Fruit fly (Drosophila melanogaster): ENCODE results near the gene CG3402.
A peak's percentile ranks its signal among the peaks of the same experiment; 100 is the strongest.

CG3402 gene

DNA sequence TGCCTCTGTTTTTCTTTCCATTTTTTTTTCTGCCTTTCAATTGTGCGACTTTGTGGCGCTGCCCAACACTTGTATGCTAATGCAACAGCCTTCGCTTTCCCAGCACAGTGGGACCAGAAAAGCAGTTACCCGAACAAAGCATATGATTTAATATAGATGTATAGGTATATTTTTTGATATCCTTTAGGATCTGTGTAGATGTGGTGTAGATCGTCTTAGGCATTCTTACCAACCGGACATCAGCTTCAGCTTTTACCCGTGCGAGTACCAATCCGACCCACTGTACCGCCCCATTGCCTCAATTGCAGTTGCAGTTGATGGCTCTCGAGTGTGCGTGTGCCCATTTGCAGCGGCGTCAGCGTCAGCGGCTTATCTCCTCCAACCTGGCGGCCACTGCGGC lies 16.2 kb downstream of the CG3402 start:
- peak; percentile 46 to 70 for TF ChIP-seq dpn (GFP tag; optimal IDR thresholded peaks at IDR 0.05)
- TF ChIP-seq ab (GFP tag; optimal IDR thresholded peaks at IDR 0.05) = peak; percentile 12
- TF ChIP-seq salm (tag; optimal IDR thresholded peaks at IDR 0.05) = peak; percentile 59
- TF ChIP-seq Rfx (GFP tag; IDR thresholded peaks at IDR 0.05) = peak; percentile 36
- TF ChIP-seq aop (GFP tag; IDR thresholded peaks at IDR 0.05) = no peak
- peak; percentile 35 for TF ChIP-seq CG17568 (GFP tag; optimal IDR thresholded peaks at IDR 0.05)
- no peak for TF ChIP-seq D (optimal IDR thresholded peaks at IDR 0.05)
- peak; percentile 73 for TF ChIP-seq D (GFP tag; optimal IDR thresholded peaks at IDR 0.05)
- TF ChIP-seq da (GFP tag; optimal IDR thresholded peaks at IDR 0.05) = no peak
- no peak for TF ChIP-seq Trl (optimal IDR thresholded peaks at IDR 0.05)
- peak; percentile 30 for TF ChIP-seq Trl (GFP tag; optimal IDR thresholded peaks at IDR 0.05)
- TF ChIP-seq Abd-B (GFP tag; optimal IDR thresholded peaks at IDR 0.05) = peak; percentile 15
- TF ChIP-seq CG2116 (GFP tag; optimal IDR thresholded peaks at IDR 0.05) = peak; percentile 23
- TF ChIP-seq Jarid2 (GFP tag; optimal IDR thresholded peaks at IDR 0.05) = no peak
- TF ChIP-seq CG32767 (GFP tag; IDR thresholded peaks at IDR 0.05) = peak; percentile 50; the same call in 1 of the 2 replicates
- no peak for TF ChIP-seq hth (optimal IDR thresholded peaks at IDR 0.05)
- TF ChIP-seq tio (GFP tag; optimal IDR thresholded peaks at IDR 0.05) = peak; percentile 58
- TF ChIP-seq Mad (GFP tag; optimal IDR thresholded peaks at IDR 0.05) = peak; percentile 57
- peak; percentile 37 for TF ChIP-seq Nf-YB (GFP tag; optimal IDR thresholded peaks at IDR 0.05)
- peak; percentile 46; the same call in 1 of the 2 replicates for TF ChIP-seq CG1024 (GFP tag; IDR thresholded peaks at IDR 0.05)
- peak; percentile 80 for TF ChIP-seq CG2712 (tag; optimal IDR thresholded peaks at IDR 0.05)
- peak; percentile 69 for TF ChIP-seq Ada2b (GFP tag; IDR thresholded peaks at IDR 0.05)
- peak; percentile 72 for TF ChIP-seq CG31441 (GFP tag; IDR thresholded peaks at IDR 0.05)
- TF ChIP-seq BtbVII (GFP tag; optimal IDR thresholded peaks at IDR 0.05) = peak; percentile 21
- peak; percentile 31 for TF ChIP-seq maf-S (GFP tag; optimal IDR thresholded peaks at IDR 0.05)
- TF ChIP-seq E2f2 (GFP tag; IDR thresholded peaks at IDR 0.05) = peak; percentile 31; the same call in 1 of the 2 replicates
- TF ChIP-seq Poxn (GFP tag; IDR thresholded peaks at IDR 0.05) = 0 out of 2 replicates have a peak, but pooled peaks have one; percentile 26
- TF ChIP-seq Six4 (GFP tag; optimal IDR thresholded peaks at IDR 0.05) = peak; percentile 48
- TF ChIP-seq dysf (GFP tag; IDR thresholded peaks at IDR 0.05) = peak; percentile 62; the same call in 2 of the 3 replicates
- peak in 1 of 3 experiments; percentile 64 for TF ChIP-seq lola (GFP tag; optimal IDR thresholded peaks at IDR 0.05)
- peak; percentile 75 for TF ChIP-seq CG11504 (tag; optimal IDR thresholded peaks at IDR 0.05)
- TF ChIP-seq Gug (GFP tag; IDR thresholded peaks at IDR 0.05) = peak; percentile 62; the same call in 3 of the 4 replicates
- TF ChIP-seq Max (GFP tag; optimal IDR thresholded peaks at IDR 0.05) = peak; percentile 10
- TF ChIP-seq CG13775 (GFP tag; optimal IDR thresholded peaks at IDR 0.05) = peak; percentile 34
- TF ChIP-seq caup (GFP tag; optimal IDR thresholded peaks at IDR 0.05; ENCODE audit: severe bottlenecking) = peak; percentile 1
- TF ChIP-seq ap (GFP tag; IDR thresholded peaks at IDR 0.05) = peak; percentile 65
- TF ChIP-seq Dek (tag; optimal IDR thresholded peaks at IDR 0.05) = no peak
- TF ChIP-seq CG7839 (tag; optimal IDR thresholded peaks at IDR 0.05) = peak; percentile 68
- no peak for TF ChIP-seq CG1647 (GFP tag; optimal IDR thresholded peaks at IDR 0.05)
- peak; percentile 37 for TF ChIP-seq CG8089 (GFP tag; optimal IDR thresholded peaks at IDR 0.05)
- peak; percentile 51; the same call in 2 of the 3 replicates for TF ChIP-seq CG7357 (GFP tag; IDR thresholded peaks at IDR 0.05)
- no peak for TF ChIP-seq Adf1 (GFP tag; IDR thresholded peaks at IDR 0.05)
- no peak for TF ChIP-seq crc (GFP tag; optimal IDR thresholded peaks at IDR 0.05)
- peak; percentile 50 for TF ChIP-seq Mes4 (GFP tag; optimal IDR thresholded peaks at IDR 0.05)
- TF ChIP-seq CG33557 (GFP tag; optimal IDR thresholded peaks at IDR 0.05) = no peak
- peak; percentile 74 for TF ChIP-seq CG32772 (GFP tag; IDR thresholded peaks at IDR 0.05)
- TF ChIP-seq CG11696 (GFP tag; IDR thresholded peaks at IDR 0.05) = 0 out of 2 replicates have a peak, but pooled peaks have one; percentile 43
- TF ChIP-seq CG3407 (GFP tag; optimal IDR thresholded peaks at IDR 0.05) = peak; percentile 60
- TF ChIP-seq CG3065 (GFP tag; optimal IDR thresholded peaks at IDR 0.05) = peak; percentile 45
- no peak for TF ChIP-seq CG10274 (GFP tag; optimal IDR thresholded peaks at IDR 0.05)
- TF ChIP-seq CG30403 (GFP tag; optimal IDR thresholded peaks at IDR 0.05) = peak; percentile 54
- no peak for TF ChIP-seq Oaz (GFP tag; IDR thresholded peaks at IDR 0.05)

Measured in whole organism, embryonic.